Worm (Caenorhabditis elegans): Measurements from ENCODE around the gene gfat-2.

DNA sequence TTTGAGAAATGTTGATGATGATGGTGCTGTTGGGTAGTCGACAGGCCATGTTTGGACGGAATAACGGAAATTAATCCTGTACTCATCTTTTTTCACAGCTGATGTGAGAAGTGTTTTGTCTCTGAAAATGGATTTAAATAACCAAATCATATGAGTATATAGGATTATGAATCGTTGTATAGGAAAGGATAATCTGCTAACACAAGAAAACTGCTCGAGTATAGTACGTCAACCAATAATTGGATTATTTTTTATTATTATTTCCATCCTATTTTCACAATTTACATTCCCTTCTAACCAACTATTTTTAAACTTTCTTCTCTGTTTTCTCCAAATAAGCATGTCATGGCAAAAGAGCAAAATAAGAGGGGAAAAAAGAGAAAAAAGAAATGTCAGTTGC is 25.7 kb downstream of the gfat-2 start:
- no peak for TF ChIP-seq sea-1 (GFP tag; conservative IDR thresholded peaks at IDR 0.05)
- TF ChIP-seq F13C5.2 (tag; optimal IDR thresholded peaks at IDR 0.05): no peak
- TF ChIP-seq hmbx-1 (tag; optimal IDR thresholded peaks at IDR 0.05): no peak
- TF ChIP-seq ama-1 (optimal IDR thresholded peaks at IDR 0.05): no peak
- TF ChIP-seq hnd-1 (tag; optimal IDR thresholded peaks at IDR 0.05): no peak
- TF ChIP-seq tbx-37 (GFP tag; conservative IDR thresholded peaks at IDR 0.05): no peak
- no peak for TF ChIP-seq aly-1 (tag; optimal IDR thresholded peaks at IDR 0.05)
- no peak for TF ChIP-seq flt-1 (GFP tag; IDR thresholded peaks at IDR 0.05)
- TF ChIP-seq ceh-13 (GFP tag; optimal IDR thresholded peaks at IDR 0.05): no peak
- TF ChIP-seq ets-7 (tag; optimal IDR thresholded peaks at IDR 0.05): no peak
- no peak for TF ChIP-seq tbx-11 (GFP tag; IDR thresholded peaks at IDR 0.05)
